Worm (Caenorhabditis elegans) whole organism, L4 larva: Measurements from ENCODE around the gene Y54G2A.72.

Experiments
- F49E8.2 ChIP-seq: sonication (generic microtip); optimal IDR thresholded peaks from 2 replicates; lab custom pipeline; 2016; ENCODE audit warnings: missing compliant biosample characterization, mild to moderate bottlenecking, missing genetic modification characterization, borderline replicate concordance
- daf-12 ChIP-seq: fragments of 150-350 bp; optimal IDR thresholded peaks from 2 replicates; lab custom pipeline; 2014; ENCODE audit warnings: missing biosample characterization, missing genetic modification reagents, missing genetic modification characterization
- dve-1 ChIP-seq: sonication (generic microtip); optimal IDR thresholded peaks from 2 replicates; lab custom pipeline; 2017; ENCODE audit warnings: antibody characterized with exemption, mild to moderate bottlenecking, missing genetic modification characterization, missing compliant biosample characterization; ENCODE audit not compliant: insufficient read depth
- lin-1 ChIP-seq: fragments of 200-800 bp; sonication (Bioruptor generic); IDR thresholded peaks from 2 replicates; pipeline ENCODE4 v1.3.6; 2022; ENCODE audit warnings: missing genetic modification reagents, missing genetic modification characterization, missing compliant biosample characterization
- lin-29 ChIP-seq: fragments of 200-800 bp; sonication (Bioruptor generic); IDR thresholded peaks from 2 replicates; pipeline ENCODE4 v1.3.6; 2022; ENCODE audit warnings: missing genetic modification reagents, missing genetic modification characterization, missing compliant biosample characterization
- madf-9 ChIP-seq: fragments of 200-800 bp; sonication (Bioruptor generic); conservative IDR thresholded peaks from 2 replicates; pipeline ENCODE4 v1.3.6; 2022; ENCODE audit warnings: missing genetic modification reagents, missing genetic modification characterization, missing compliant biosample characterization
- nhr-10 ChIP-seq: fragments of 150-350 bp; optimal IDR thresholded peaks from 2 replicates; lab custom pipeline; 2014; ENCODE audit warnings: missing biosample characterization, missing genetic modification characterization
- nhr-76 ChIP-seq: fragments of 150-350 bp; optimal IDR thresholded peaks from 2 replicates; lab custom pipeline; 2014; ENCODE audit warnings: missing biosample characterization, missing genetic modification characterization
- nhr-77 ChIP-seq: fragments of 150-350 bp; optimal IDR thresholded peaks from 2 replicates; lab custom pipeline; 2014; ENCODE audit warnings: missing biosample characterization, missing genetic modification characterization
- pha-4 ChIP-seq, 2 experiments: fragments of 150-350 bp in 1 of 2; fragments of 200-800 bp in 1 of 2; sonication (Bioruptor generic) in 1 of 2; IDR thresholded peaks in 1 of 2; optimal IDR thresholded peaks in 1 of 2; 2 replicates each; pipeline versions ENCODE4 v1.3.6 to Lab custom; 2014 to 2022; ENCODE audit warnings: missing genetic modification characterization in 2 of 2, missing genetic modification reagents in 2 of 2, missing biosample characterization in 1 of 2, missing compliant biosample characterization in 1 of 2
- pqm-1 ChIP-seq: sonication (generic microtip); optimal IDR thresholded peaks from 2 replicates; lab custom pipeline; 2017; ENCODE audit warnings: missing biosample characterization, missing genetic modification characterization
- zfp-3 ChIP-seq: fragments of 200-800 bp; sonication (Bioruptor generic); conservative IDR thresholded peaks from 2 replicates; pipeline ENCODE4 v1.3.6; 2022; ENCODE audit warnings: missing genetic modification reagents, missing genetic modification characterization, missing compliant biosample characterization
- zip-2 ChIP-seq: fragments of 150-350 bp; optimal IDR thresholded peaks from 2 replicates; lab custom pipeline; 2014; ENCODE audit warnings: missing biosample characterization, missing genetic modification characterization

DNA sequence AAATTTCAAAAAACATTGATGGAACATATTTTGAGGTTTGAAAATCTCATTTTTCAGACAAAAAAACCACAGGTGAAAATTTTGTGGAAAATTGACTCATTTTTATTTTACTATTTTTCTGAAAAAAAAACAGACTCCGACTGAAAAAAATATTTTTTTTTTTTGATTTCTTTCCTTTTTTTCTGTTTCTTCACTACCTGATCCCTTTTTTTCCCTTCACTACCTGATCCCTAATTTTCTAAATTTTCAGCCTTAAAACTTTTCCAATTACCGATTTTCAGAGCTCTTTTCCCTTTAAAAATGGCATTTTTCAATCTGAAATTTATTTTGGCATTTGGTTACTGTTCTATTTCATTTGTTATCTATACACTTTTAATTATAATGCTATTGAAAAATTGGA is 15.6 kb upstream of the Y54G2A.72 start, which contains the start of gene Y54G2A.77:
- TF ChIP-seq nhr-10: no peak
- no peak for TF ChIP-seq lin-1 (GFP tag; lab: Robert Waterston, UW)
- TF ChIP-seq nhr-77: no peak
- no peak for TF ChIP-seq F49E8.2 (tag; lab: Kevin White, UChicago)
- no peak for TF ChIP-seq zfp-3
- no peak for TF ChIP-seq pha-4 (GFP tag; IDR thresholded peaks at IDR 0.05; lab: Robert Waterston, UW)
- TF ChIP-seq pha-4 (tag; optimal IDR thresholded peaks at IDR 0.05; lab: Kevin White, UChicago): no peak
- no peak for TF ChIP-seq lin-29
- TF ChIP-seq pqm-1 (tag; lab: Kevin White, UChicago): no peak
- no peak for TF ChIP-seq zip-2 (tag; lab: Kevin White, UChicago)
- no peak for TF ChIP-seq dve-1 (tag; lab: Kevin White, UChicago)
- no peak for TF ChIP-seq nhr-76 (tag; lab: Kevin White, UChicago)
- no peak for TF ChIP-seq daf-12 (tag; lab: Kevin White, UChicago)
- no peak for TF ChIP-seq madf-9 (GFP tag; lab: Robert Waterston, UW)
